Worm (Caenorhabditis elegans) whole organism, L4 larva: ENCODE data around the gene C37H5.5.

Experiments used
- egl-27 ChIP-seq: sonication (generic microtip); optimal IDR thresholded peaks from 3 replicates; lab custom pipeline; 2017; ENCODE audit warnings: missing biosample characterization, missing genetic modification reagents, missing genetic modification characterization
- snpc-4 ChIP-seq: fragments of 150-350 bp; optimal IDR thresholded peaks from 2 replicates; lab custom pipeline; 2014; ENCODE audit warnings: missing biosample characterization, missing genetic modification characterization
- unc-39 ChIP-seq: sonication (generic microtip); optimal IDR thresholded peaks from 2 replicates; lab custom pipeline; 2017; ENCODE audit warnings: missing biosample characterization, missing genetic modification characterization

ce11 chrV:4871992-4872391 lies 44.8 kb downstream of the C37H5.5 start, which contains the start of gene srd-33:
- TF ChIP-seq snpc-4 (tag; lab: Kevin White, UChicago) (no peak), unc-39 (tag; lab: Kevin White, UChicago) (no peak), egl-27 (no peak)
